Fruit fly (Drosophila melanogaster): ENCODE data around the gene CG4080.

Gene CG4080

DNA sequence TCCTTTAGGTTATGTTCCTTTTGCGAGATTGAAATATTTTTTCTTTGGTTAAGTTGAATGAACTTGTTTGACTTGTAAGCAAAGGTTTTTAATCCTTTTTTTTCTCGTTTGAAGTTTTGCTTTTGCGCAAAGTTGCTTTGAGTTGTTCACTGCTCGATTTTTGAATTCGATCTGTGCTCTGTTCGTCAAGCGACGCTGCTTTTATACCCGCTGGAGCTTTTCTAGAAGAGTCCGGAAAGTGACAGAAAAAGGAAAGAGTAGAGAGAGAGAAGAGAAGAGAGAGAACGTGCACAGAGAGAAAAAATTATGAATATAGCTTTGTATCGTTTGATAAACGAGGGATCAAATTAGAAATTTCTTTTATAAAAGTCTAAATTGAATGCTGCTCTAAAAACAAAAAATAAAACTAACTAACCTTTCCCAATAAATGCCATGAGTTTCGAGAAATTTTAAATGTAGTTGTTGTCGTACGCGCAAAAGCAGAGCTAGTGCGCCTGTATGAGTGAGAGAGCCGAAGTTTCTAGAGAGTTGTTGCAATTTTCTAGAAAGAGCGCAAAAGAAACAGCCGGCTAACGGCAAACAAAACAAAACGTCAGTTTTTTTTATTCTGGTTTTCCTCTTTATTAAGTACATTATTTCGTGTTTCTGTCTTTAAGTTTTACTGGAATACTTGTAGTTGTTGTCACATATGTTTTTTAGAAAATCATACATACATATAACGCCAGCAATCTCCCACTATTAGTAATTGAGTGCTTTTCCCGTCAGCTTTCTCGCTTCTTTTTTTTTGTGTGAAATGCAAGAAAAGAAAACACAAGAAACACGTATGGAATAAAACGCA, 21.6 kb downstream of the CG4080 start, which contains the start of gene Hsp26 (continued):
- TF ChIP-seq CG2712 (tag; optimal IDR thresholded peaks at IDR 0.05) (peak; percentile 89), CG2202 (tag; optimal IDR thresholded peaks at IDR 0.05) (peak; percentile 80), CG9797 (GFP tag; optimal IDR thresholded peaks at IDR 0.05) (no peak), nau (GFP tag; optimal IDR thresholded peaks at IDR 0.05) (peak; percentile 87), dpn (GFP tag; optimal IDR thresholded peaks at IDR 0.05) (peak; percentile 87 to 90), ap (GFP tag; IDR thresholded peaks at IDR 0.05) (peak; percentile 83), oc (tag; optimal IDR thresholded peaks at IDR 0.05) (peak; percentile 86), her (GFP tag; optimal IDR thresholded peaks at IDR 0.05) (peak; percentile 87), CG14441 (GFP tag; IDR thresholded peaks at IDR 0.05) (peak; percentile 81), CG7839 (tag; optimal IDR thresholded peaks at IDR 0.05) (peak; percentile 86), CG9727 (GFP tag; optimal IDR thresholded peaks at IDR 0.05) (peak; percentile 74), CHES-1-like (GFP tag; optimal IDR thresholded peaks at IDR 0.05) (peak; percentile 81), sob (GFP tag; IDR thresholded peaks at IDR 0.05) (peak; percentile 82), CG10462 (GFP tag; optimal IDR thresholded peaks at IDR 0.05) (peak; percentile 72), da (GFP tag; optimal IDR thresholded peaks at IDR 0.05) (no peak), NC2β (GFP tag; optimal IDR thresholded peaks at IDR 0.05) (peak; percentile 78), row (GFP tag; IDR thresholded peaks at IDR 0.05) (peak; percentile 93), CG5180 (GFP tag; optimal IDR thresholded peaks at IDR 0.05) (peak; percentile 54), Antp (GFP tag; optimal IDR thresholded peaks at IDR 0.05) (peak; percentile 86), CG15269 (tag; optimal IDR thresholded peaks at IDR 0.05) (peak; percentile 85), CG4360 (GFP tag; IDR thresholded peaks at IDR 0.05) (peak; percentile 54), CG7786 (GFP tag; optimal IDR thresholded peaks at IDR 0.05) (peak; percentile 83), CG10366 (GFP tag; IDR thresholded peaks at IDR 0.05) (peak; percentile 87), Ptx1 (GFP tag; IDR thresholded peaks at IDR 0.05) (peak; percentile 87), CG3838 (GFP tag; optimal IDR thresholded peaks at IDR 0.05) (peak; percentile 34), CG33213 (GFP tag; optimal IDR thresholded peaks at IDR 0.05) (peak; percentile 72), twi (tag; optimal IDR thresholded peaks at IDR 0.05) (peak; percentile 52), Bdp1 (GFP tag; optimal IDR thresholded peaks at IDR 0.05) (peak; percentile 70), E2f1 (GFP tag; IDR thresholded peaks at IDR 0.05) (peak; percentile 86), Dfd (GFP tag; optimal IDR thresholded peaks at IDR 0.05) (no peak), Asciz (GFP tag; optimal IDR thresholded peaks at IDR 0.05) (peak; percentile 74), CG8290 (GFP tag; optimal IDR thresholded peaks at IDR 0.05) (peak; percentile 72), CG8290 (tag; optimal IDR thresholded peaks at IDR 0.05) (peak in 1 of 2 experiments; percentile 24), Optix (GFP tag; IDR thresholded peaks at IDR 0.05) (peak; percentile 23; the same call in 1 of the 3 replicates), Hr3 (GFP tag; optimal IDR thresholded peaks at IDR 0.05) (peak; percentile 80), CG15514 (GFP tag; optimal IDR thresholded peaks at IDR 0.05) (peak; percentile 54), luna (GFP tag; optimal IDR thresholded peaks at IDR 0.05) (peak; percentile 60), Rx (GFP tag; IDR thresholded peaks at IDR 0.05) (peak; percentile 27; the same call in 1 of the 2 replicates), CG12219 (GFP tag; optimal IDR thresholded peaks at IDR 0.05) (peak; percentile 79), ftz-f1 (GFP tag; optimal IDR thresholded peaks at IDR 0.05) (no peak), CrebB (tag; optimal IDR thresholded peaks at IDR 0.05) (peak; percentile 71), CG7963 (GFP tag; IDR thresholded peaks at IDR 0.05; ENCODE audit: partially characterized antibody) (no peak), CG4820 (GFP tag; optimal IDR thresholded peaks at IDR 0.05) (peak; percentile 67), Fer1 (GFP tag; optimal IDR thresholded peaks at IDR 0.05) (peak; percentile 86), stwl (tag; optimal IDR thresholded peaks at IDR 0.05) (no peak), Nf-YC (tag; optimal IDR thresholded peaks at IDR 0.05) (peak; percentile 51), pum (GFP tag; optimal IDR thresholded peaks at IDR 0.05) (peak; percentile 81), vvl (GFP tag; IDR thresholded peaks at IDR 0.05) (peak; percentile 96), gt (GFP tag; IDR thresholded peaks at IDR 0.05) (no peak), CG4854 (GFP tag; optimal IDR thresholded peaks at IDR 0.05) (peak; percentile 58)

All from whole organism, embryonic.